Fruit fly (Drosophila melanogaster) whole organism, embryonic: ENCODE data around the gene CG32432.

Experiments used
- ATbp ChIP-seq: fragments of 200-800 bp; sonication (Bioruptor generic); optimal IDR thresholded peaks from 2 replicates; lab custom pipeline; 2017; ENCODE audit warnings: missing biosample characterization, mild to moderate bottlenecking, missing genetic modification characterization, missing genetic modification reagents
- Atf-2 ChIP-seq: fragments of 200-800 bp; sonication (Bioruptor generic); optimal IDR thresholded peaks from 2 replicates; lab custom pipeline; 2016; ENCODE audit warnings: missing biosample characterization, missing genetic modification characterization
- Bdp1 ChIP-seq: fragments of 200-800 bp; sonication (Bioruptor generic); optimal IDR thresholded peaks from 3 replicates; lab custom pipeline; 2016; ENCODE audit warnings: missing biosample characterization, missing genetic modification characterization
- CG1024 ChIP-seq: fragments of 200-800 bp; sonication (Bioruptor generic); IDR thresholded peaks from 2 replicates; pipeline ENCODE4 v1.3.6; 2022; ENCODE audit warnings: missing biosample characterization, missing genetic modification characterization
- CG12659 ChIP-seq: fragments of 200-800 bp; sonication (Bioruptor generic); optimal IDR thresholded peaks from 3 replicates; lab custom pipeline; 2017; ENCODE audit warnings: mild to moderate bottlenecking, missing biosample characterization, missing genetic modification reagents, missing genetic modification characterization
- CG12744 ChIP-seq: fragments of 200-800 bp; sonication (Bioruptor generic); optimal IDR thresholded peaks from 2 replicates; lab custom pipeline; 2016; ENCODE audit warnings: missing biosample characterization, missing genetic modification characterization
- CG13624 ChIP-seq: fragments of 200-800 bp; sonication (Bioruptor generic); optimal IDR thresholded peaks from 2 replicates; lab custom pipeline; 2016; ENCODE audit warnings: missing biosample characterization, missing genetic modification characterization
- CG14050 ChIP-seq: fragments of 200-800 bp; sonication (Bioruptor generic); IDR thresholded peaks from 3 replicates; pipeline ENCODE4 v1.3.6; 2022; ENCODE audit warnings: missing biosample characterization, missing genetic modification characterization
- CG16815 ChIP-seq: fragments of 200-800 bp; sonication (Bioruptor generic); optimal IDR thresholded peaks from 3 replicates; lab custom pipeline; 2017; ENCODE audit warnings: missing biosample characterization, mild to moderate bottlenecking, missing genetic modification characterization
- CG17186 ChIP-seq: fragments of 200-800 bp; sonication (Bioruptor generic); optimal IDR thresholded peaks from 3 replicates; lab custom pipeline; 2017; ENCODE audit warnings: missing biosample characterization, missing genetic modification reagents, missing genetic modification characterization
- CG18764 ChIP-seq: fragments of 200-800 bp; sonication (Bioruptor generic); optimal IDR thresholded peaks from 3 replicates; lab custom pipeline; 2016; ENCODE audit warnings: missing biosample characterization, missing genetic modification characterization
- CG2116 ChIP-seq: fragments of 200-800 bp; sonication (Bioruptor generic); optimal IDR thresholded peaks from 3 replicates; lab custom pipeline; 2018; ENCODE audit warnings: missing biosample characterization, mild to moderate bottlenecking, missing genetic modification characterization
- CG30431 ChIP-seq: fragments of 200-800 bp; sonication (Bioruptor generic); optimal IDR thresholded peaks from 2 replicates; lab custom pipeline; 2017; ENCODE audit warnings: missing biosample characterization, missing genetic modification characterization
- CG3281 ChIP-seq: fragments of 200-800 bp; sonication (Bioruptor generic); optimal IDR thresholded peaks from 3 replicates; lab custom pipeline; 2017; ENCODE audit warnings: missing biosample characterization, mild to moderate bottlenecking, missing genetic modification characterization
- CG42726 ChIP-seq: fragments of 200-800 bp; sonication (Bioruptor generic); IDR thresholded peaks from 2 replicates; pipeline ENCODE4 v1.3.6; 2022; ENCODE audit warnings: missing biosample characterization, missing genetic modification characterization; ENCODE audit not compliant: partially characterized antibody
- CG6683 ChIP-seq: fragments of 200-800 bp; sonication (Bioruptor generic); optimal IDR thresholded peaks from 2 replicates; lab custom pipeline; 2017; ENCODE audit warnings: missing biosample characterization, mild to moderate bottlenecking, missing genetic modification characterization, missing genetic modification reagents
- CG6765 ChIP-seq: fragments of 200-800 bp; sonication (Bioruptor generic); optimal IDR thresholded peaks from 3 replicates; lab custom pipeline; 2017; ENCODE audit warnings: missing biosample characterization, mild to moderate bottlenecking, missing genetic modification characterization
- CG6813 ChIP-seq: fragments of 200-800 bp; sonication (Bioruptor generic); optimal IDR thresholded peaks from 2 replicates; lab custom pipeline; 2017; ENCODE audit warnings: missing biosample characterization, missing genetic modification characterization, mild to moderate bottlenecking, moderate library complexity, missing genetic modification reagents
- CG7556 ChIP-seq: fragments of 200-800 bp; sonication (Bioruptor generic); optimal IDR thresholded peaks from 2 replicates; lab custom pipeline; 2017; ENCODE audit warnings: missing biosample characterization, mild to moderate bottlenecking, missing genetic modification characterization
- CG8388 ChIP-seq: fragments of 200-800 bp; sonication (Bioruptor generic); optimal IDR thresholded peaks from 2 replicates; lab custom pipeline; 2019; ENCODE audit warnings: missing biosample characterization, mild to moderate bottlenecking, missing genetic modification characterization, moderate library complexity
- CG9876 ChIP-seq: fragments of 200-800 bp; sonication (Bioruptor generic); optimal IDR thresholded peaks from 2 replicates; lab custom pipeline; 2016; ENCODE audit warnings: missing biosample characterization, missing genetic modification characterization
- CHES-1-like ChIP-seq: fragments of 200-800 bp; sonication (Bioruptor generic); optimal IDR thresholded peaks from 2 replicates; lab custom pipeline; 2016; ENCODE audit warnings: missing biosample characterization, missing genetic modification characterization
- CrebB ChIP-seq: fragments of 200-800 bp; sonication (Bioruptor generic); optimal IDR thresholded peaks from 3 replicates; lab custom pipeline; 2018; ENCODE audit warnings: missing biosample characterization, mild to moderate bottlenecking, missing genetic modification characterization
- Dek ChIP-seq: fragments of 200-800 bp; sonication (Bioruptor generic); optimal IDR thresholded peaks from 3 replicates; lab custom pipeline; 2019; ENCODE audit warnings: missing biosample characterization, mild to moderate bottlenecking, missing genetic modification characterization, moderate library complexity
- Dfd ChIP-seq, 2 experiments: fragments of >200 bp; optimal IDR thresholded peaks; 2 replicates each; lab custom pipeline; 2017; ENCODE audit warnings: missing biosample characterization in 2 of 2, missing genetic modification characterization in 2 of 2
- E2f1 ChIP-seq: fragments of 200-800 bp; sonication (Bioruptor generic); IDR thresholded peaks from 2 replicates; pipeline ENCODE4 v1.3.6; 2022; ENCODE audit warnings: missing biosample characterization, missing genetic modification characterization
- Fer3 ChIP-seq: fragments of 200-800 bp; sonication (Bioruptor generic); optimal IDR thresholded peaks from 2 replicates; lab custom pipeline; 2018; ENCODE audit warnings: missing biosample characterization, mild to moderate bottlenecking, missing genetic modification characterization, moderate library complexity
- GATAe ChIP-seq: fragments of 200-800 bp; sonication (Bioruptor generic); conservative IDR thresholded peaks from 2 replicates; pipeline ENCODE4 v1.3.6; 2022; ENCODE audit warnings: missing biosample characterization, missing genetic modification characterization
- HLH3B ChIP-seq: fragments of 200-800 bp; sonication (Bioruptor generic); IDR thresholded peaks from 2 replicates; pipeline ENCODE4 v1.3.6; 2022; ENCODE audit warnings: missing biosample characterization, missing genetic modification characterization
- HLH4C ChIP-seq: fragments of 200-800 bp; sonication (Bioruptor generic); IDR thresholded peaks from 3 replicates; pipeline ENCODE4 v1.3.6; 2022; ENCODE audit warnings: missing biosample characterization, missing genetic modification characterization; ENCODE audit not compliant: partially characterized antibody
- Hand ChIP-seq: fragments of 200-800 bp; sonication (Bioruptor generic); optimal IDR thresholded peaks from 2 replicates; lab custom pipeline; 2017; ENCODE audit warnings: mild to moderate bottlenecking, missing biosample characterization, missing genetic modification reagents, missing genetic modification characterization
- MESR4 ChIP-seq: fragments of 200-800 bp; sonication (Bioruptor generic); optimal IDR thresholded peaks from 2 replicates; lab custom pipeline; 2018; ENCODE audit warnings: missing biosample characterization, mild to moderate bottlenecking, missing genetic modification characterization, moderate library complexity
- Meics ChIP-seq: fragments of 200-800 bp; sonication (Bioruptor generic); optimal IDR thresholded peaks from 2 replicates; lab custom pipeline; 2017; ENCODE audit warnings: missing biosample characterization, mild to moderate bottlenecking, missing genetic modification characterization
- NfI ChIP-seq: fragments of 200-800 bp; sonication (Bioruptor generic); optimal IDR thresholded peaks from 3 replicates; lab custom pipeline; 2018; ENCODE audit warnings: missing biosample characterization, mild to moderate bottlenecking, missing genetic modification characterization, moderate library complexity
- Opbp ChIP-seq: fragments of 200-800 bp; sonication (Bioruptor generic); IDR thresholded peaks from 3 replicates; pipeline ENCODE4 v1.3.6; 2022; ENCODE audit warnings: missing biosample characterization, missing genetic modification characterization; ENCODE audit not compliant: partially characterized antibody
- Ptx1 ChIP-seq: fragments of 200-800 bp; sonication (Bioruptor generic); IDR thresholded peaks from 2 replicates; pipeline ENCODE4 v1.3.6; 2022; ENCODE audit warnings: missing biosample characterization, missing genetic modification characterization
- Ravus ChIP-seq: fragments of 200-800 bp; sonication (Bioruptor generic); IDR thresholded peaks from 2 replicates; pipeline ENCODE4 v1.3.6; 2022; ENCODE audit warnings: missing biosample characterization, missing genetic modification characterization
- Rfx ChIP-seq: fragments of 200-800 bp; sonication (Bioruptor generic); IDR thresholded peaks from 2 replicates; pipeline ENCODE4 v1.3.6; 2022; ENCODE audit warnings: missing biosample characterization, missing genetic modification characterization
- aop ChIP-seq: fragments of 200-800 bp; sonication (Bioruptor generic); IDR thresholded peaks from 2 replicates; pipeline ENCODE4 v1.3.6; 2022; ENCODE audit warnings: missing biosample characterization, missing genetic modification characterization
- cato ChIP-seq: fragments of 200-800 bp; sonication (Bioruptor generic); optimal IDR thresholded peaks from 2 replicates; lab custom pipeline; 2016; ENCODE audit warnings: missing biosample characterization, missing genetic modification characterization, borderline replicate concordance
- chm ChIP-seq: fragments of 200-800 bp; sonication (Bioruptor generic); IDR thresholded peaks from 2 replicates; pipeline ENCODE4 v1.3.6; 2022; ENCODE audit warnings: missing biosample characterization, missing genetic modification characterization
- ci ChIP-seq: fragments of 200-800 bp; sonication (Bioruptor generic); IDR thresholded peaks from 3 replicates; pipeline ENCODE4 v1.3.6; 2022; ENCODE audit warnings: missing biosample characterization, missing genetic modification characterization
- fd102C ChIP-seq: fragments of 200-800 bp; sonication (Bioruptor generic); optimal IDR thresholded peaks from 2 replicates; lab custom pipeline; 2018; ENCODE audit warnings: missing biosample characterization, mild to moderate bottlenecking, missing genetic modification characterization, moderate library complexity
- grau ChIP-seq: fragments of 200-800 bp; optimal IDR thresholded peaks from 3 replicates; lab custom pipeline; 2019; ENCODE audit warnings: missing biosample characterization, mild to moderate bottlenecking, missing genetic modification characterization, moderate library complexity
- grn ChIP-seq: fragments of 200-800 bp; sonication (Bioruptor generic); optimal IDR thresholded peaks from 3 replicates; lab custom pipeline; 2017; ENCODE audit warnings: missing biosample characterization, missing genetic modification characterization
- lov ChIP-seq, 2 experiments: fragments of 200-800 bp in 1 of 2; fragments of >200 bp in 1 of 2; sonication (Bioruptor generic) in 1 of 2; IDR thresholded peaks in 1 of 2; optimal IDR thresholded peaks in 1 of 2; 2 replicates in 1 of 2; 3 replicates in 1 of 2; pipeline versions ENCODE4 v1.3.6 to Lab custom; 2017 to 2022; ENCODE audit warnings: missing biosample characterization in 1 of 2, missing genetic modification characterization in 1 of 2
- pros ChIP-seq: fragments of 200-800 bp; sonication (Bioruptor generic); optimal IDR thresholded peaks from 3 replicates; lab custom pipeline; 2019; ENCODE audit warnings: missing biosample characterization, mild to moderate bottlenecking, missing genetic modification characterization, moderate library complexity
- row ChIP-seq: fragments of 200-800 bp; sonication (Bioruptor generic); IDR thresholded peaks from 3 replicates; pipeline ENCODE4 v1.3.6; 2022; ENCODE audit warnings: missing biosample characterization, missing genetic modification characterization
- so ChIP-seq: fragments of 200-800 bp; sonication (Bioruptor generic); IDR thresholded peaks from 3 replicates; pipeline ENCODE4 v1.3.6; 2022; ENCODE audit warnings: missing biosample characterization, missing genetic modification characterization
- ssp ChIP-seq: fragments of 200-800 bp; sonication (Bioruptor generic); IDR thresholded peaks from 2 replicates; pipeline ENCODE4 v1.3.6; 2022; ENCODE audit warnings: missing biosample characterization, missing genetic modification characterization
- twi ChIP-seq: fragments of 200-800 bp; optimal IDR thresholded peaks from 2 replicates; lab custom pipeline; 2019; ENCODE audit warnings: missing biosample characterization, mild to moderate bottlenecking, missing genetic modification characterization, moderate library complexity

Gene CG32432

dm6 chr3L:20906959-20907358, 22.0 kb upstream of the CG32432 start:
- TF ChIP-seq CG6683 (no peak), ci (no peak), Meics (GFP tag; lab: Kevin White, UChicago) (peak; percentile 45), Bdp1 (GFP tag; lab: Kevin White, UChicago) (no peak), fd102C (no peak), CG12744 (no peak), CG6813 (GFP tag; lab: Kevin White, UChicago) (no peak), ATbp (no peak), lov (optimal IDR thresholded peaks at IDR 0.05; lab: Kevin White, UChicago) (no peak), lov (GFP tag; IDR thresholded peaks at IDR 0.05; lab: Robert Waterston, UW) (no peak), CHES-1-like (GFP tag; lab: Kevin White, UChicago) (no peak), CG9876 (GFP tag; lab: Kevin White, UChicago) (no peak), CG14050 (GFP tag; lab: Robert Waterston, UW) (no peak), twi (no peak), Ptx1 (0 out of 2 replicates have a peak, but pooled peaks have one; percentile 36), cato (GFP tag; lab: Kevin White, UChicago) (no peak), Dfd (GFP tag; optimal IDR thresholded peaks at IDR 0.05; lab: Kevin White, UChicago) (no peak), CG2116 (no peak), GATAe (no peak), CG6765 (no peak), Ravus (GFP tag; lab: Robert Waterston, UW) (no peak), Hand (GFP tag; lab: Kevin White, UChicago) (peak; percentile 22), Dek (tag; lab: Kevin White, UChicago) (no peak), grau (tag; lab: Kevin White, UChicago) (no peak), HLH3B (GFP tag; lab: Robert Waterston, UW) (no peak), CG13624 (GFP tag; lab: Kevin White, UChicago) (no peak), aop (GFP tag; lab: Robert Waterston, UW) (no peak), E2f1 (no peak), row (GFP tag; lab: Robert Waterston, UW) (peak; percentile 50; the same call in 2 of the 3 replicates), HLH4C (GFP tag; lab: Robert Waterston, UW) (no peak), so (GFP tag; lab: Robert Waterston, UW) (no peak), NfI (no peak), CG16815 (GFP tag; lab: Kevin White, UChicago) (no peak), Fer3 (tag; lab: Kevin White, UChicago) (peak; percentile 2), CG30431 (GFP tag; lab: Kevin White, UChicago) (no peak), CG8388 (no peak), CG7556 (peak; percentile 46), CG17186 (no peak), ssp (GFP tag; lab: Robert Waterston, UW) (no peak), CG18764 (GFP tag; lab: Kevin White, UChicago) (no peak), Opbp (GFP tag; lab: Robert Waterston, UW) (no peak), CrebB (tag; lab: Kevin White, UChicago) (no peak), CG1024 (GFP tag; lab: Robert Waterston, UW) (no peak), CG12659 (no peak), Atf-2 (GFP tag; lab: Kevin White, UChicago) (no peak), pros (GFP tag; lab: Kevin White, UChicago) (no peak), CG3281 (GFP tag; lab: Kevin White, UChicago) (no peak), CG42726 (GFP tag; lab: Robert Waterston, UW) (no peak), MESR4 (GFP tag; lab: Kevin White, UChicago) (no peak), chm (GFP tag; lab: Robert Waterston, UW) (no peak), Rfx (GFP tag; lab: Robert Waterston, UW) (no peak), grn (GFP tag; lab: Kevin White, UChicago) (no peak)
